Fruit fly (Drosophila melanogaster) whole organism, embryonic: ENCODE results near the gene Kmn2.

Experiments used
- Aef1 ChIP-seq: fragments of 200-800 bp; sonication (Bioruptor generic); IDR thresholded peaks from 3 replicates; pipeline ENCODE4 v1.3.6; 2022; ENCODE audit warnings: missing biosample characterization, missing genetic modification characterization
- Asciz ChIP-seq: fragments of 200-800 bp; sonication (Bioruptor generic); optimal IDR thresholded peaks from 2 replicates; lab custom pipeline; 2017; ENCODE audit warnings: missing biosample characterization, mild to moderate bottlenecking, missing genetic modification characterization, missing genetic modification reagents
- Awh ChIP-seq: fragments of 200-800 bp; sonication (Bioruptor generic); IDR thresholded peaks from 2 replicates; pipeline ENCODE4, ENCODE4 v1.3.6; 2022; ENCODE audit warnings: missing biosample characterization, missing genetic modification characterization
- CG10274 ChIP-seq: fragments of 200-800 bp; sonication (Bioruptor generic); optimal IDR thresholded peaks from 3 replicates; lab custom pipeline; 2017; ENCODE audit warnings: missing biosample characterization, mild to moderate bottlenecking, missing genetic modification characterization
- CG10979 ChIP-seq: fragments of 200-800 bp; sonication (Bioruptor generic); optimal IDR thresholded peaks from 2 replicates; lab custom pipeline; 2018; ENCODE audit warnings: missing biosample characterization, mild to moderate bottlenecking, missing genetic modification characterization, moderate library complexity
- CG11504 ChIP-seq: fragments of 200-800 bp; sonication (Bioruptor generic); optimal IDR thresholded peaks from 3 replicates; lab custom pipeline; 2019; ENCODE audit warnings: missing biosample characterization, mild to moderate bottlenecking, missing genetic modification characterization, moderate library complexity
- CG12236 ChIP-seq: fragments of 200-800 bp; sonication (Bioruptor generic); optimal IDR thresholded peaks from 2 replicates; lab custom pipeline; 2016; ENCODE audit warnings: missing biosample characterization, missing genetic modification characterization
- CG12769 ChIP-seq: fragments of 200-800 bp; sonication (Bioruptor generic); optimal IDR thresholded peaks from 2 replicates; lab custom pipeline; 2019; ENCODE audit warnings: missing biosample characterization, mild to moderate bottlenecking, missing genetic modification characterization, moderate library complexity
- CG14860 ChIP-seq: fragments of 200-800 bp; sonication (Bioruptor generic); IDR thresholded peaks from 3 replicates; pipeline ENCODE4 v1.3.6; 2022; ENCODE audit warnings: missing biosample characterization, missing genetic modification characterization; ENCODE audit not compliant: partially characterized antibody
- CG15696 ChIP-seq: fragments of 200-800 bp; sonication (Bioruptor generic); optimal IDR thresholded peaks from 2 replicates; lab custom pipeline; 2019; ENCODE audit warnings: missing biosample characterization, mild to moderate bottlenecking, missing genetic modification characterization, moderate library complexity
- CG1602 ChIP-seq: fragments of 200-800 bp; sonication (Bioruptor generic); optimal IDR thresholded peaks from 3 replicates; lab custom pipeline; 2016; ENCODE audit warnings: missing biosample characterization, missing genetic modification characterization
- CG16779 ChIP-seq: fragments of 200-800 bp; sonication (Bioruptor generic); IDR thresholded peaks from 2 replicates; pipeline ENCODE4 v1.3.6; 2022; ENCODE audit warnings: missing biosample characterization, missing genetic modification characterization
- CG17829 ChIP-seq: fragments of 200-800 bp; optimal IDR thresholded peaks from 2 replicates; lab custom pipeline; 2019; ENCODE audit warnings: missing biosample characterization, mild to moderate bottlenecking, missing genetic modification characterization, moderate library complexity
- CG42726 ChIP-seq: fragments of 200-800 bp; sonication (Bioruptor generic); IDR thresholded peaks from 2 replicates; pipeline ENCODE4 v1.3.6; 2022; ENCODE audit warnings: missing biosample characterization, missing genetic modification characterization; ENCODE audit not compliant: partially characterized antibody
- CG5953 ChIP-seq: fragments of 200-800 bp; sonication (Bioruptor generic); IDR thresholded peaks from 2 replicates; pipeline ENCODE4 v1.3.6; 2022; ENCODE audit warnings: missing biosample characterization, missing genetic modification characterization
- CG6175 ChIP-seq: fragments of 200-800 bp; sonication (Bioruptor generic); IDR thresholded peaks from 3 replicates; pipeline ENCODE4 v1.3.6; 2022; ENCODE audit warnings: missing biosample characterization, missing genetic modification characterization
- CG7786 ChIP-seq: fragments of 200-800 bp; sonication (Bioruptor generic); optimal IDR thresholded peaks from 2 replicates; lab custom pipeline; 2016; ENCODE audit warnings: missing biosample characterization, missing genetic modification characterization
- CG7839 ChIP-seq: fragments of 200-800 bp; sonication (Bioruptor generic); optimal IDR thresholded peaks from 3 replicates; lab custom pipeline; 2018; ENCODE audit warnings: missing biosample characterization, mild to moderate bottlenecking, missing genetic modification characterization, moderate library complexity
- CG7928 ChIP-seq: fragments of 200-800 bp; sonication (Bioruptor generic); optimal IDR thresholded peaks from 2 replicates; lab custom pipeline; 2017; ENCODE audit warnings: missing biosample characterization, mild to moderate bottlenecking, missing genetic modification characterization
- CG9876 ChIP-seq: fragments of 200-800 bp; sonication (Bioruptor generic); optimal IDR thresholded peaks from 2 replicates; lab custom pipeline; 2016; ENCODE audit warnings: missing biosample characterization, missing genetic modification characterization
- CoRest ChIP-seq: fragments of 200-800 bp; sonication (Bioruptor generic); optimal IDR thresholded peaks from 3 replicates; lab custom pipeline; 2018; ENCODE audit warnings: missing biosample characterization, mild to moderate bottlenecking, missing genetic modification characterization, moderate library complexity
- Dip2 ChIP-seq: fragments of 200-800 bp; sonication (Bioruptor generic); IDR thresholded peaks from 2 replicates; pipeline ENCODE4 v1.3.6; 2022; ENCODE audit warnings: missing biosample characterization, missing genetic modification characterization
- Dll ChIP-seq: fragments of 200-800 bp; sonication (Bioruptor generic); IDR thresholded peaks from 4 replicates; pipeline ENCODE4 v1.3.6; 2022; ENCODE audit warnings: missing biosample characterization, missing genetic modification characterization; ENCODE audit not compliant: partially characterized antibody
- Dref ChIP-seq: fragments of 200-800 bp; sonication (Bioruptor generic); IDR thresholded peaks from 2 replicates; pipeline ENCODE4 v1.3.6; 2022; ENCODE audit warnings: missing biosample characterization, missing genetic modification characterization
- E2f1 ChIP-seq: fragments of 200-800 bp; sonication (Bioruptor generic); IDR thresholded peaks from 2 replicates; pipeline ENCODE4 v1.3.6; 2022; ENCODE audit warnings: missing biosample characterization, missing genetic modification characterization
- GATAe ChIP-seq: fragments of 200-800 bp; sonication (Bioruptor generic); conservative IDR thresholded peaks from 2 replicates; pipeline ENCODE4 v1.3.6; 2022; ENCODE audit warnings: missing biosample characterization, missing genetic modification characterization
- HLH3B ChIP-seq: fragments of 200-800 bp; sonication (Bioruptor generic); IDR thresholded peaks from 2 replicates; pipeline ENCODE4 v1.3.6; 2022; ENCODE audit warnings: missing biosample characterization, missing genetic modification characterization
- Hmr ChIP-seq: fragments of 200-800 bp; sonication (Bioruptor generic); optimal IDR thresholded peaks from 3 replicates; lab custom pipeline; 2017; ENCODE audit warnings: mild to moderate bottlenecking, missing biosample characterization, missing genetic modification reagents, missing genetic modification characterization
- Ptx1 ChIP-seq: fragments of 200-800 bp; sonication (Bioruptor generic); IDR thresholded peaks from 2 replicates; pipeline ENCODE4 v1.3.6; 2022; ENCODE audit warnings: missing biosample characterization, missing genetic modification characterization
- Six4 ChIP-seq: fragments of 200-800 bp; sonication (Bioruptor generic); optimal IDR thresholded peaks from 2 replicates; lab custom pipeline; 2016; ENCODE audit warnings: missing biosample characterization, missing genetic modification characterization
- Taf1 ChIP-seq: fragments of 200-800 bp; sonication (Bioruptor generic); IDR thresholded peaks from 2 replicates; pipeline ENCODE4 v1.3.6; 2022; ENCODE audit warnings: missing biosample characterization, missing genetic modification characterization
- aop ChIP-seq: fragments of 200-800 bp; sonication (Bioruptor generic); IDR thresholded peaks from 2 replicates; pipeline ENCODE4 v1.3.6; 2022; ENCODE audit warnings: missing biosample characterization, missing genetic modification characterization
- chinmo ChIP-seq: fragments of 200-800 bp; sonication (Bioruptor generic); IDR thresholded peaks from 4 replicates; pipeline ENCODE4 v1.3.6; 2022; ENCODE audit warnings: missing biosample characterization, missing genetic modification characterization; ENCODE audit not compliant: partially characterized antibody
- crol ChIP-seq: fragments of 200-800 bp; sonication (Bioruptor generic); IDR thresholded peaks from 2 replicates; pipeline ENCODE4 v1.3.6; 2022; ENCODE audit warnings: missing biosample characterization, missing genetic modification characterization
- fu2 ChIP-seq: fragments of 200-800 bp; sonication (Bioruptor generic); optimal IDR thresholded peaks from 2 replicates; lab custom pipeline; 2016; ENCODE audit warnings: missing biosample characterization, missing genetic modification characterization
- grau ChIP-seq: fragments of 200-800 bp; optimal IDR thresholded peaks from 3 replicates; lab custom pipeline; 2019; ENCODE audit warnings: missing biosample characterization, mild to moderate bottlenecking, missing genetic modification characterization, moderate library complexity
- gro ChIP-seq: fragments of 200-800 bp; sonication (Bioruptor generic); optimal IDR thresholded peaks from 2 replicates; lab custom pipeline; 2016; ENCODE audit warnings: missing biosample characterization, missing genetic modification characterization
- gt ChIP-seq: fragments of 200-800 bp; sonication (Bioruptor generic); IDR thresholded peaks from 2 replicates; pipeline ENCODE4 v1.3.6; 2022; ENCODE audit warnings: missing biosample characterization, missing genetic modification characterization
- hth ChIP-seq: fragments of >200 bp; optimal IDR thresholded peaks from 2 replicates; lab custom pipeline; 2017; ENCODE audit warnings: inconsistent platforms
- klu ChIP-seq: fragments of 200-800 bp; sonication (Bioruptor generic); IDR thresholded peaks from 2 replicates; pipeline ENCODE4 v1.3.6; 2022; ENCODE audit warnings: missing biosample characterization, missing genetic modification characterization
- luna ChIP-seq: fragments of 200-800 bp; sonication (Bioruptor generic); optimal IDR thresholded peaks from 2 replicates; lab custom pipeline; 2016; ENCODE audit warnings: missing biosample characterization, missing genetic modification characterization
- pan ChIP-seq, 4 experiments: fragments of >200 bp in 3 of 4; fragments of 200-800 bp in 1 of 4; sonication (Bioruptor generic) in 1 of 4; optimal IDR thresholded peaks in 3 of 4; IDR thresholded peaks in 1 of 4; 2 replicates each; pipeline versions ENCODE4 v1.3.6 to Lab custom; 2017 to 2022; ENCODE audit warnings: missing biosample characterization in 2 of 4, missing genetic modification characterization in 2 of 4, mixed read lengths in 1 of 4
- pnt ChIP-seq: fragments of 200-800 bp; sonication (Bioruptor generic); optimal IDR thresholded peaks from 3 replicates; lab custom pipeline; 2016; ENCODE audit warnings: missing biosample characterization, missing genetic modification characterization
- run ChIP-seq: fragments of 200-800 bp; sonication (Bioruptor generic); optimal IDR thresholded peaks from 3 replicates; lab custom pipeline; 2018; ENCODE audit warnings: missing biosample characterization, mild to moderate bottlenecking, missing genetic modification characterization
- sd ChIP-seq: fragments of 200-800 bp; sonication (Bioruptor generic); optimal IDR thresholded peaks from 3 replicates; lab custom pipeline; 2018; ENCODE audit warnings: missing biosample characterization, mild to moderate bottlenecking, missing genetic modification characterization, moderate library complexity
- sens ChIP-seq: fragments of 200-800 bp; sonication (Bioruptor generic); peaks from one replicate; lab custom pipeline; 2016; ENCODE audit warnings: missing biosample characterization, missing genetic modification characterization
- seq ChIP-seq: fragments of 200-800 bp; sonication (Bioruptor generic); IDR thresholded peaks from 2 replicates; pipeline ENCODE4 v1.3.6; 2022; ENCODE audit warnings: missing biosample characterization, missing genetic modification characterization
- sim ChIP-seq: fragments of 200-800 bp; sonication (Bioruptor generic); IDR thresholded peaks from 2 replicates; pipeline ENCODE4 v1.3.6; 2022; ENCODE audit warnings: missing biosample characterization, missing genetic modification characterization
- tap ChIP-seq: fragments of 200-800 bp; optimal IDR thresholded peaks from 3 replicates; lab custom pipeline; 2019; ENCODE audit warnings: missing biosample characterization, mild to moderate bottlenecking, missing genetic modification characterization, moderate library complexity
- vnd ChIP-seq: fragments of 200-800 bp; sonication (Bioruptor generic); IDR thresholded peaks from 3 replicates; pipeline ENCODE4 v1.3.6; 2022; ENCODE audit warnings: missing biosample characterization, missing genetic modification characterization; ENCODE audit not compliant: partially characterized antibody
- yki ChIP-seq: fragments of >200 bp; optimal IDR thresholded peaks from 3 replicates; lab custom pipeline; 2018

Gene Kmn2

DNA sequence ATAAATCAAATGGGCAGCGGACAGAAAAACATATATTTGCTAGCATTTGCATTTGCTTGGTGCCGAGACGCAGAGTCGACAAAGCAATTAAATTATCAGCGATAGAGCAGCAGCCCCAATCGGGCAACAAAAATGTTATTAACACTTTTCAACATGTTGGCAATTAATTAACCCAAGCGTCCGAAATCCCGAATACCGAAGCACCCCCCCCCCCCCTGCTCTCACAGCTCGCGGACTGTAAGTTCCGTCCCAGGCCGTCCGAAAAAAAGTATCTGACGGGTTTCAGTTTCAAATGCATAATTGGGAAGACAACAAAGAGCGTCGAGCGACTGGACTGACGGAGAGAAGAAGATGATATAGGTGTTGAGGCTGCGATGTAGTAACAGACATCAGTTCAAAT lies 10.9 kb downstream of the Kmn2 start:
- TF ChIP-seq chinmo, result 0 out of 4 replicates have a peak, but pooled peaks have one; percentile 6
- TF ChIP-seq sens, result peak; percentile 23
- no peak for TF ChIP-seq CG14860 (GFP tag; lab: Robert Waterston, UW)
- TF ChIP-seq Six4, result no peak
- no peak for TF ChIP-seq HLH3B (GFP tag; lab: Robert Waterston, UW)
- peak; percentile 72 for TF ChIP-seq CG12769 (tag; lab: Kevin White, UChicago)
- TF ChIP-seq Awh (GFP tag; lab: Robert Waterston, UW), result peak; percentile 58
- TF ChIP-seq CG5953 (GFP tag; lab: Robert Waterston, UW), result no peak
- peak; percentile 67 for TF ChIP-seq sd (tag; lab: Kevin White, UChicago)
- TF ChIP-seq crol (GFP tag; lab: Robert Waterston, UW), result 0 out of 2 replicates have a peak, but pooled peaks have one; percentile 29
- no peak for TF ChIP-seq Dip2 (GFP tag; lab: Robert Waterston, UW)

DNA sequence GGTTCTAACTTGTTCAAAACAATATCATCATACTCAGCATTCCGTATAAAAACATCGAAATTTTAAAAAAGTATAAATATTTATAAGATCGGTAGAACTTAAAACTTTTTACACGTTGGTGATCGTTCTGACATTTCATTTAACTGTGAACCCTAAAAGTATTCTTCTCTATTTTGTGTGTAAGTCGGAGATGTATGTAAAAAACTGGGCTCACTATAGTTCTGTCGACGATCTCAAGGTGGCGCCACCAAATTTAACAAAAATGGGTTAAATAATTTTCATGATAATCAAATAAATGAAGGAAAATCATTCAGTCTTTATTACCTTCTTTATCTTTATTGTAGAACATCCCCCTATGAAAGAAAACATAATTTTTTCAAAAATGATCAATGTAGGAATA lies 19.7 kb downstream of the Kmn2 start:
- TF ChIP-seq tap (tag; lab: Kevin White, UChicago) (no peak), CG12236 (GFP tag; lab: Kevin White, UChicago) (no peak), luna (GFP tag; lab: Kevin White, UChicago) (no peak), sim (GFP tag; lab: Robert Waterston, UW) (no peak), E2f1 (GFP tag; lab: Robert Waterston, UW) (no peak), fu2 (GFP tag; lab: Kevin White, UChicago) (no peak), Taf1 (GFP tag; lab: Robert Waterston, UW) (no peak), CG16779 (GFP tag; lab: Robert Waterston, UW) (no peak), hth (lab: Kevin White, UChicago) (no peak), vnd (GFP tag; lab: Robert Waterston, UW) (no peak), CG7839 (tag; lab: Kevin White, UChicago) (peak; percentile 16), CG7928 (GFP tag; lab: Kevin White, UChicago) (no peak), CG11504 (no peak), pnt (no peak), CG6175 (GFP tag; lab: Robert Waterston, UW) (no peak), Aef1 (GFP tag; lab: Robert Waterston, UW) (no peak), GATAe (GFP tag; lab: Robert Waterston, UW) (no peak), aop (no peak), CG9876 (GFP tag; lab: Kevin White, UChicago) (no peak), CoRest (tag; lab: Kevin White, UChicago) (peak; percentile 8), CG17829 (tag; lab: Kevin White, UChicago) (peak; percentile 31), gt (GFP tag; lab: Robert Waterston, UW) (no peak), Asciz (no peak), klu (GFP tag; lab: Robert Waterston, UW) (no peak), Hmr (GFP tag; lab: Kevin White, UChicago) (no peak), yki (lab: Kevin White, UChicago) (no peak), run (tag; lab: Kevin White, UChicago) (no peak), gro (GFP tag; lab: Kevin White, UChicago) (no peak), CG7786 (GFP tag; lab: Kevin White, UChicago) (no peak), Dref (GFP tag; lab: Robert Waterston, UW) (no peak), pan (optimal IDR thresholded peaks at IDR 0.05; lab: Kevin White, UChicago) (no peak), pan (GFP tag; optimal IDR thresholded peaks at IDR 0.05 in 1 of 2, IDR thresholded peaks at IDR 0.05 in 1 of 2) (no peak), CG15696 (tag; lab: Kevin White, UChicago) (peak; percentile 3), Ptx1 (GFP tag; lab: Robert Waterston, UW) (no peak), CG1602 (no peak), Dll (GFP tag; lab: Robert Waterston, UW) (no peak), CG42726 (0 out of 2 replicates have a peak, but pooled peaks have one; percentile 25), grau (tag; lab: Kevin White, UChicago) (peak; percentile 12), seq (GFP tag; lab: Robert Waterston, UW) (no peak), CG10979 (tag; lab: Kevin White, UChicago) (peak; percentile 10), CG10274 (GFP tag; lab: Kevin White, UChicago) (no peak)
